Worm (Caenorhabditis elegans) whole organism, early embryonic: Measurements from ENCODE around the gene ZK1290.7.

Source experiments
- B0310.2 ChIP-seq: sonication (generic microtip); optimal IDR thresholded peaks from 2 replicates; lab custom pipeline; 2016; ENCODE audit warnings: mild to moderate bottlenecking, missing genetic modification characterization, missing compliant biosample characterization
- F13C5.2 ChIP-seq: sonication (generic microtip); optimal IDR thresholded peaks from 2 replicates; lab custom pipeline; 2017; ENCODE audit warnings: mild to moderate bottlenecking, missing genetic modification characterization, inconsistent platforms, missing compliant biosample characterization
- aly-1 ChIP-seq: sonication (generic microtip); optimal IDR thresholded peaks from 2 replicates; lab custom pipeline; 2016; ENCODE audit warnings: missing genetic modification characterization, missing compliant biosample characterization
- ama-1 ChIP-seq: fragments of 150-350 bp; optimal IDR thresholded peaks from 2 replicates; lab custom pipeline; 2014
- ceh-13 ChIP-seq: fragments of 200-800 bp; sonication (Bioruptor generic); optimal IDR thresholded peaks from 2 replicates; lab custom pipeline; 2018; ENCODE audit warnings: mild to moderate bottlenecking, missing genetic modification characterization, missing compliant biosample characterization
- ceh-36 ChIP-seq: sonication (generic microtip); optimal IDR thresholded peaks from 2 replicates; lab custom pipeline; 2016; ENCODE audit warnings: missing genetic modification characterization, inconsistent platforms, missing compliant biosample characterization
- ets-7 ChIP-seq: sonication (generic microtip); optimal IDR thresholded peaks from 2 replicates; lab custom pipeline; 2016; ENCODE audit warnings: missing genotype, missing genetic modification characterization, missing compliant biosample characterization
- flt-1 ChIP-seq: fragments of 200-800 bp; sonication (Bioruptor generic); IDR thresholded peaks from 2 replicates; pipeline ENCODE4 v1.3.6; 2022; ENCODE audit warnings: missing genetic modification characterization, missing compliant biosample characterization
- hmbx-1 ChIP-seq: sonication (generic microtip); optimal IDR thresholded peaks from 2 replicates; lab custom pipeline; 2016; ENCODE audit warnings: mild to moderate bottlenecking, missing genetic modification characterization, missing compliant biosample characterization
- hmg-4 ChIP-seq: fragments of 200-800 bp; sonication (Bioruptor generic); optimal IDR thresholded peaks from 2 replicates; lab custom pipeline; 2018; ENCODE audit warnings: mild to moderate bottlenecking, missing genetic modification characterization, missing compliant biosample characterization
- hnd-1 ChIP-seq: sonication (generic microtip); optimal IDR thresholded peaks from 2 replicates; lab custom pipeline; 2016; ENCODE audit warnings: missing genetic modification characterization, missing compliant biosample characterization
- pes-1 ChIP-seq: fragments of 200-800 bp; sonication (Bioruptor generic); IDR thresholded peaks from 2 replicates; pipeline ENCODE4 v1.3.6; 2022; ENCODE audit warnings: missing genetic modification reagents, missing genetic modification characterization, missing compliant biosample characterization
- scrt-1 ChIP-seq: fragments of 200-800 bp; sonication (Bioruptor generic); IDR thresholded peaks from 2 replicates; pipeline ENCODE4 v1.3.6; 2022; ENCODE audit warnings: missing genetic modification characterization, missing compliant biosample characterization
- sea-1 ChIP-seq: fragments of 200-800 bp; sonication (Bioruptor generic); conservative IDR thresholded peaks from 2 replicates; pipeline ENCODE4 v1.3.6; 2022; ENCODE audit warnings: missing genetic modification characterization, missing compliant biosample characterization
- tbx-11 ChIP-seq: fragments of 200-800 bp; sonication (Bioruptor generic); IDR thresholded peaks from 2 replicates; pipeline ENCODE4 v1.3.6; 2022; ENCODE audit warnings: missing genetic modification characterization, missing compliant biosample characterization
- tbx-37 ChIP-seq: fragments of 200-800 bp; sonication (Bioruptor generic); conservative IDR thresholded peaks from 2 replicates; pipeline ENCODE4 v1.3.6; 2022; ENCODE audit warnings: missing genetic modification reagents, missing genetic modification characterization, missing compliant biosample characterization
- tra-4 ChIP-seq: sonication (generic microtip); optimal IDR thresholded peaks from 2 replicates; lab custom pipeline; 2017; ENCODE audit warnings: missing genetic modification characterization, missing compliant biosample characterization

The ZK1290.7 gene

ce11 chrII:7560844-7561243 is 35.5 kb upstream of the ZK1290.7 start:
- TF ChIP-seq pes-1 (no peak), flt-1 (GFP tag; lab: Robert Waterston, UW) (no peak), tbx-37 (GFP tag; lab: Robert Waterston, UW) (no peak), ceh-36 (no peak), hmg-4 (no peak)

- TF ChIP-seq flt-1 (GFP tag; lab: Robert Waterston, UW) (no peak), hnd-1 (tag; lab: Kevin White, UChicago) (no peak), tbx-37 (GFP tag; lab: Robert Waterston, UW) (no peak), aly-1 (tag; lab: Kevin White, UChicago) (no peak), ceh-36 (no peak), sea-1 (no peak), tra-4 (tag; lab: Kevin White, UChicago) (no peak), ama-1 (lab: Kevin White, UChicago) (no peak), scrt-1 (no peak), F13C5.2 (tag; lab: Kevin White, UChicago) (no peak), pes-1 (no peak), tbx-11 (GFP tag; lab: Robert Waterston, UW) (no peak), ceh-13 (GFP tag; lab: Kevin White, UChicago) (no peak), B0310.2 (tag; lab: Kevin White, UChicago) (no peak)
These were observed 33.5 kb upstream of the ZK1290.7 start for ce11 chrII:7558864-7559263.

ce11 chrII:7557981-7558380 is 32.6 kb upstream of the ZK1290.7 start:
- no peak for TF ChIP-seq B0310.2 (tag; lab: Kevin White, UChicago)
- TF ChIP-seq ama-1 (lab: Kevin White, UChicago), result no peak
- TF ChIP-seq hnd-1 (tag; lab: Kevin White, UChicago), result no peak
- no peak for TF ChIP-seq tra-4 (tag; lab: Kevin White, UChicago)
- no peak for TF ChIP-seq pes-1
- TF ChIP-seq flt-1 (GFP tag; lab: Robert Waterston, UW), result no peak
- TF ChIP-seq hmg-4, result no peak

ce11 chrII:7555454-7555853 is 30.1 kb upstream of the ZK1290.7 start, which contains the start of gene ZK1290.14:
TSS of gene ZK1290.14 (minus strand) at chrII:7555592.
- TF ChIP-seq ama-1 (lab: Kevin White, UChicago) (no peak), ceh-13 (GFP tag; lab: Kevin White, UChicago) (no peak), ets-7 (tag; lab: Kevin White, UChicago) (no peak), hmg-4 (no peak), sea-1 (no peak), B0310.2 (tag; lab: Kevin White, UChicago) (no peak), flt-1 (GFP tag; lab: Robert Waterston, UW) (no peak), pes-1 (no peak), scrt-1 (no peak), hmbx-1 (tag; lab: Kevin White, UChicago) (no peak), F13C5.2 (tag; lab: Kevin White, UChicago) (no peak), aly-1 (tag; lab: Kevin White, UChicago) (no peak)

- TF ChIP-seq F13C5.2 (tag; lab: Kevin White, UChicago) (no peak), aly-1 (tag; lab: Kevin White, UChicago) (no peak), ama-1 (lab: Kevin White, UChicago) (no peak), sea-1 (no peak), hmbx-1 (tag; lab: Kevin White, UChicago) (no peak), ceh-36 (no peak), tra-4 (tag; lab: Kevin White, UChicago) (no peak), tbx-11 (GFP tag; lab: Robert Waterston, UW) (no peak)
These were observed 29.4 kb upstream of the ZK1290.7 start for ce11 chrII:7554716-7555247.

ce11 chrII:7553806-7554205 is 28.4 kb upstream of the ZK1290.7 start, which contains the start of gene ZK1290.10:
TSS of gene ZK1290.10 (minus strand) at chrII:7553906.
- no peak for TF ChIP-seq hnd-1 (tag; lab: Kevin White, UChicago)
- TF ChIP-seq F13C5.2 (tag; lab: Kevin White, UChicago), result no peak
- no peak for TF ChIP-seq ama-1 (lab: Kevin White, UChicago)
- no peak for TF ChIP-seq sea-1
- TF ChIP-seq flt-1 (GFP tag; lab: Robert Waterston, UW), result no peak
- TF ChIP-seq scrt-1, result no peak
- TF ChIP-seq tbx-11 (GFP tag; lab: Robert Waterston, UW), result no peak

ce11 chrII:7549035-7549434 is 23.7 kb upstream of the ZK1290.7 start, which contains the start of gene tph-1:
TSS of gene tph-1 (plus strand) at chrII:7549335.
- TF ChIP-seq pes-1, result no peak
- TF ChIP-seq hmg-4, result no peak
- TF ChIP-seq ceh-36, result no peak
- no peak for TF ChIP-seq B0310.2 (tag; lab: Kevin White, UChicago)
- no peak for TF ChIP-seq aly-1 (tag; lab: Kevin White, UChicago)
- TF ChIP-seq tbx-37 (GFP tag; lab: Robert Waterston, UW), result no peak
- TF ChIP-seq ama-1 (lab: Kevin White, UChicago), result no peak
- no peak for TF ChIP-seq scrt-1

- no peak for TF ChIP-seq ceh-36
- TF ChIP-seq tra-4 (tag; lab: Kevin White, UChicago), result no peak
- TF ChIP-seq ceh-13 (GFP tag; lab: Kevin White, UChicago), result no peak
- no peak for TF ChIP-seq F13C5.2 (tag; lab: Kevin White, UChicago)
- TF ChIP-seq hnd-1 (tag; lab: Kevin White, UChicago), result no peak
- no peak for TF ChIP-seq ets-7 (tag; lab: Kevin White, UChicago)
- TF ChIP-seq flt-1 (GFP tag; lab: Robert Waterston, UW), result no peak
- TF ChIP-seq aly-1 (tag; lab: Kevin White, UChicago), result no peak
- TF ChIP-seq tbx-37 (GFP tag; lab: Robert Waterston, UW), result no peak
- no peak for TF ChIP-seq ama-1 (lab: Kevin White, UChicago)
- no peak for TF ChIP-seq tbx-11 (GFP tag; lab: Robert Waterston, UW)
- no peak for TF ChIP-seq scrt-1
- TF ChIP-seq hmg-4, result no peak
- no peak for TF ChIP-seq B0310.2 (tag; lab: Kevin White, UChicago)
These were observed 22.7 kb upstream of the ZK1290.7 start, which contains the start of gene fbxa-224 for ce11 chrII:7548044-7548443. TSS of gene fbxa-224 (minus strand) at chrII:7548144.
